Worm (Caenorhabditis elegans) whole organism, L1 larva: ENCODE measurements around the gene ccr-4.

Experiments
- C16A3.4 ChIP-seq: fragments of 150-350 bp; optimal IDR thresholded peaks from 2 replicates; lab custom pipeline; 2014; ENCODE audit warnings: missing biosample characterization, missing genetic modification characterization
- C34B4.2 ChIP-seq: sonication (generic microtip); optimal IDR thresholded peaks from 2 replicates; lab custom pipeline; 2017; ENCODE audit warnings: mild to moderate bottlenecking, missing genetic modification characterization, missing compliant biosample characterization
- Y116A8C.19 ChIP-seq: sonication (generic microtip); optimal IDR thresholded peaks from 2 replicates; lab custom pipeline; 2016; ENCODE audit warnings: missing compliant biosample characterization, missing genetic modification characterization, borderline replicate concordance
- aly-2 ChIP-seq: fragments of 150-350 bp; optimal IDR thresholded peaks from 2 replicates; lab custom pipeline; 2014; ENCODE audit warnings: missing biosample characterization, missing genetic modification characterization
- ceh-82 ChIP-seq, 3 experiments: fragments of 150-350 bp in 1 of 3; sonication (generic microtip) in 2 of 3; optimal IDR thresholded peaks; 2 replicates each; lab custom pipeline; 2014 to 2017; ENCODE audit warnings: missing biosample characterization in 3 of 3, missing genetic modification characterization in 3 of 3
- ceh-88 ChIP-seq: fragments of 200-800 bp; sonication (Bioruptor generic); IDR thresholded peaks from 2 replicates; pipeline ENCODE4 v1.3.6; 2022; ENCODE audit warnings: missing genetic modification characterization, missing compliant biosample characterization
- dpl-1 ChIP-seq, 3 experiments: fragments of 150-350 bp in 2 of 3; sonication (generic microtip) in 1 of 3; optimal IDR thresholded peaks; 2 replicates each; lab custom pipeline; 2014 to 2017; ENCODE audit warnings: missing biosample characterization in 3 of 3, missing genetic modification characterization in 3 of 3, missing genetic modification reagents in 3 of 3
- dsc-1 ChIP-seq: sonication (generic microtip); optimal IDR thresholded peaks from 2 replicates; lab custom pipeline; 2016; ENCODE audit warnings: mild to moderate bottlenecking, missing genetic modification characterization, missing compliant biosample characterization
- efl-1 ChIP-seq, 4 experiments: fragments of 150-350 bp; optimal IDR thresholded peaks in 3 of 4; peaks in 1 of 4; 1 replicate in 1 of 4; 2 replicates in 3 of 4; lab custom pipeline; 2014; ENCODE audit warnings: missing biosample characterization in 2 of 4, missing genetic modification characterization in 2 of 4, missing genetic modification reagents in 2 of 4
- egl-27 ChIP-seq, 2 experiments: fragments of 150-350 bp in 1 of 2; sonication (generic microtip); optimal IDR thresholded peaks; 3 replicates each; lab custom pipeline; 2017 to 2018; ENCODE audit warnings: missing biosample characterization in 2 of 2, missing genetic modification characterization in 2 of 2, missing genetic modification reagents in 2 of 2
- elt-2 ChIP-seq: sonication (generic microtip); optimal IDR thresholded peaks from 2 replicates; lab custom pipeline; 2016; ENCODE audit warnings: missing genetic modification characterization, mild to moderate bottlenecking, inconsistent platforms, missing compliant biosample characterization, missing genetic modification reagents
- elt-3 ChIP-seq, 6 experiments: fragments of 150-350 bp in 1 of 6; sonication (generic microtip); optimal IDR thresholded peaks; 2 replicates each; lab custom pipeline; 2017 to 2018; ENCODE audit warnings: missing biosample characterization in 6 of 6, missing genetic modification characterization in 6 of 6, inconsistent platforms in 1 of 6
- hlh-4 ChIP-seq: sonication (generic microtip); optimal IDR thresholded peaks from 2 replicates; lab custom pipeline; 2016; ENCODE audit warnings: mild to moderate bottlenecking, missing genetic modification characterization, missing compliant biosample characterization
- irx-1 ChIP-seq: sonication (generic microtip); optimal IDR thresholded peaks from 2 replicates; lab custom pipeline; 2016; ENCODE audit warnings: missing genetic modification characterization, missing compliant biosample characterization
- lin-14 ChIP-seq: fragments of 200-800 bp; sonication (Bioruptor generic); optimal IDR thresholded peaks from 2 replicates; lab custom pipeline; 2018; ENCODE audit warnings: mild to moderate bottlenecking, missing genetic modification characterization, moderate library complexity, missing compliant biosample characterization
- lin-35 ChIP-seq, 2 experiments: fragments of 150-350 bp; optimal IDR thresholded peaks; 2 replicates each; lab custom pipeline; 2014; ENCODE audit warnings: missing biosample characterization in 2 of 2, missing genetic modification characterization in 2 of 2, missing genetic modification reagents in 2 of 2
- lir-3 ChIP-seq: sonication (generic microtip); optimal IDR thresholded peaks from 2 replicates; lab custom pipeline; 2016; ENCODE audit warnings: mild to moderate bottlenecking, missing genetic modification characterization, moderate library complexity, missing compliant biosample characterization; ENCODE audit not compliant: poor library complexity
- lsy-2 ChIP-seq, 2 experiments: fragments of 150-350 bp; optimal IDR thresholded peaks; 2 replicates each; lab custom pipeline; 2014; ENCODE audit warnings: missing biosample characterization in 2 of 2, missing genetic modification characterization in 2 of 2
- mab-9 ChIP-seq: fragments of 200-800 bp; sonication (Bioruptor generic); IDR thresholded peaks from 2 replicates; pipeline ENCODE4 v1.3.6; 2022; ENCODE audit warnings: missing genetic modification reagents, missing genetic modification characterization, missing compliant biosample characterization
- mdl-1 ChIP-seq, 2 experiments: fragments of 150-350 bp; optimal IDR thresholded peaks; 2 replicates each; lab custom pipeline; 2014 to 2017; ENCODE audit warnings: missing biosample characterization in 2 of 2, missing genetic modification characterization in 2 of 2, inconsistent platforms in 1 of 2
- mef-2 ChIP-seq: fragments of 150-350 bp; optimal IDR thresholded peaks from 2 replicates; lab custom pipeline; 2014; ENCODE audit warnings: missing biosample characterization, missing genetic modification characterization
- mep-1 ChIP-seq: fragments of 150-350 bp; optimal IDR thresholded peaks from 2 replicates; lab custom pipeline; 2014; ENCODE audit warnings: missing biosample characterization, missing genetic modification characterization
- nhr-19 ChIP-seq: fragments of 200-800 bp; sonication (Bioruptor generic); conservative IDR thresholded peaks from 2 replicates; pipeline ENCODE4 v1.3.6; 2022; ENCODE audit warnings: missing genetic modification characterization, missing compliant biosample characterization
- nhr-20 ChIP-seq: sonication (generic microtip); optimal IDR thresholded peaks from 2 replicates; lab custom pipeline; 2016; ENCODE audit warnings: mild to moderate bottlenecking, missing genetic modification characterization, missing compliant biosample characterization
- nhr-47 ChIP-seq: sonication (generic microtip); optimal IDR thresholded peaks from 2 replicates; lab custom pipeline; 2016; ENCODE audit warnings: mild to moderate bottlenecking, missing genetic modification characterization, moderate library complexity, missing compliant biosample characterization
- nhr-71 ChIP-seq: sonication (generic microtip); optimal IDR thresholded peaks from 2 replicates; lab custom pipeline; 2016; ENCODE audit warnings: mild to moderate bottlenecking, missing genetic modification characterization, moderate library complexity, missing compliant biosample characterization
- nhr-77 ChIP-seq: fragments of 150-350 bp; optimal IDR thresholded peaks from 2 replicates; lab custom pipeline; 2014; ENCODE audit warnings: missing biosample characterization, missing genetic modification characterization
- nhr-84 ChIP-seq: sonication (generic microtip); optimal IDR thresholded peaks from 2 replicates; lab custom pipeline; 2017; ENCODE audit warnings: missing biosample characterization, missing genetic modification characterization
- nhr-85 ChIP-seq: sonication (generic microtip); peaks from one replicate; lab custom pipeline; 2016; ENCODE audit warnings: missing genetic modification characterization, inconsistent platforms, missing compliant biosample characterization
- nhr-90 ChIP-seq: sonication (generic microtip); optimal IDR thresholded peaks from 2 replicates; lab custom pipeline; 2016; ENCODE audit warnings: mild to moderate bottlenecking, missing genetic modification characterization, missing compliant biosample characterization; ENCODE audit not compliant: poor library complexity
- rnt-1 ChIP-seq: sonication (generic microtip); optimal IDR thresholded peaks from 2 replicates; lab custom pipeline; 2016; ENCODE audit warnings: mild to moderate bottlenecking, missing genetic modification characterization, moderate library complexity, missing compliant biosample characterization
- snu-23 ChIP-seq: sonication (generic microtip); optimal IDR thresholded peaks from 2 replicates; lab custom pipeline; 2016; ENCODE audit warnings: missing genetic modification characterization, missing compliant biosample characterization
- sptf-1 ChIP-seq: fragments of 150-350 bp; optimal IDR thresholded peaks from 2 replicates; lab custom pipeline; 2014; ENCODE audit warnings: missing biosample characterization, missing genetic modification characterization
- swsn-7 ChIP-seq: sonication (generic microtip); optimal IDR thresholded peaks from 2 replicates; lab custom pipeline; 2016; ENCODE audit warnings: missing genetic modification characterization, missing compliant biosample characterization
- tbx-2 ChIP-seq: sonication (generic microtip); optimal IDR thresholded peaks from 2 replicates; lab custom pipeline; 2016; ENCODE audit warnings: missing genetic modification characterization, missing compliant biosample characterization
- unc-30 ChIP-seq: sonication (generic microtip); optimal IDR thresholded peaks from 2 replicates; lab custom pipeline; 2017; ENCODE audit warnings: missing biosample characterization, missing genetic modification characterization
- unc-98 ChIP-seq: fragments of 200-800 bp; sonication (Bioruptor generic); IDR thresholded peaks from 2 replicates; pipeline ENCODE4 v1.3.6; 2022; ENCODE audit warnings: missing genetic modification characterization, missing compliant biosample characterization
- vab-15 ChIP-seq: sonication (generic microtip); optimal IDR thresholded peaks from 2 replicates; lab custom pipeline; 2017; ENCODE audit warnings: missing genotype, mild to moderate bottlenecking, missing genetic modification characterization, missing compliant biosample characterization
- xbp-1 ChIP-seq: sonication (generic microtip); optimal IDR thresholded peaks from 2 replicates; lab custom pipeline; 2016; ENCODE audit warnings: missing genetic modification characterization, missing compliant biosample characterization
- zag-1 ChIP-seq: fragments of 150-350 bp; optimal IDR thresholded peaks from 2 replicates; lab custom pipeline; 2014; ENCODE audit warnings: missing biosample characterization, missing genetic modification characterization
- zip-4 ChIP-seq: fragments of 200-800 bp; sonication (Bioruptor generic); optimal IDR thresholded peaks from 2 replicates; lab custom pipeline; 2018; ENCODE audit warnings: mild to moderate bottlenecking, missing genetic modification characterization, moderate library complexity, missing compliant biosample characterization
- ztf-11 ChIP-seq, 2 experiments: sonication (generic microtip); optimal IDR thresholded peaks; 2 replicates each; lab custom pipeline; 2016 to 2017; ENCODE audit warnings: missing genetic modification characterization in 2 of 2, missing biosample characterization in 1 of 2, missing compliant biosample characterization in 1 of 2

ccr-4 gene

DNA sequence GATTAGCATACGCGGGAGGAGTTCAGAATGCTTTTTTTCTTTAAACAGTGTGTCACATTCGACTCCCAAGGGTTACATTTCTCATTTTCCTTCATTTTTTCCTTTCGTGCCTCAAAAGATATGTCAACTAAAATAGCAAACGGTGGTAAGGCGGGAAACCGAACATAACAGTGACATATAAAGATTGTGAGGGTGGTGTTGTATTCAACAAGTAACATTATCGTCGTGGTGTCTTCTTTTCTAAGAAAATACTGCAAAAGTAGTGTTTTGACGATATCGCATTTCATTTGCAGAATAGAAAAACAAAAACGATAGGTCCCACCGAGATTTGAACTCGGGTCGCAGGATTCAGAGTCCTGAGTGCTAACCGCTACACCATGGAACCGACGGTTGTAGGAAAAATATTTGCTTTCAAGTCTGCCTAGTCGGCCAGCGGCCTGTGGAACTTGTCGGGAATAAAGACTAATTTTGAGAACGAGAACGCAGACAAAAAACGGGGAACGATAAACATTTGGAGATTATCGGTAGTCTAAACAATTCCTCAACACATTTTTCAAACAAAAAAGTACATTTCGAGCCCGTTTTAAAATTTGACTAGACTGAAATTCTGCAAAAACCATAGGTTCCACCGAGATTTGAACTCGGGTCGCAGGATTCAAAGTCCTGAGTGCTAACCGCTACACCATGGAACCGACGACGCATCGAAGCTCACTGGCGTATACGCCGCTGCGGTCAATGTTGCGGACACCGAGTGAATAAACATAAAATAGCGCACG lies 55.5 kb downstream of the ccr-4 start:
- no peak for TF ChIP-seq tbx-2 (tag; lab: Kevin White, UChicago)
- no peak for TF ChIP-seq unc-30
- peak; percentile 21 for TF ChIP-seq rnt-1 (tag; lab: Kevin White, UChicago)
- TF ChIP-seq lsy-2 (tag; optimal IDR thresholded peaks at IDR 0.05; lab: Kevin White, UChicago): peak in 1 of 2 experiments; percentile 24
- TF ChIP-seq hlh-4 (tag; lab: Kevin White, UChicago): no peak
- TF ChIP-seq egl-27 (tag; optimal IDR thresholded peaks at IDR 0.05; lab: Kevin White, UChicago): no peak
- TF ChIP-seq sptf-1 (tag; lab: Kevin White, UChicago): no peak
- TF ChIP-seq nhr-71: peak; percentile 13
- TF ChIP-seq nhr-19 (GFP tag; lab: Robert Waterston, UW): peak; percentile 34
- peak in 1 of 2 experiments; percentile 10 for TF ChIP-seq lin-35 (GFP tag; optimal IDR thresholded peaks at IDR 0.05; lab: Kevin White, UChicago)
- TF ChIP-seq ceh-88: no peak
- peak in 1 of 2 experiments; percentile 10 for TF ChIP-seq efl-1 (optimal IDR thresholded peaks at IDR 0.05; lab: Kevin White, UChicago)
- peak in 1 of 2 experiments; percentile 87 for TF ChIP-seq efl-1 (GFP tag; optimal IDR thresholded peaks at IDR 0.05 in 1 of 2; lab: Kevin White, UChicago)
- TF ChIP-seq nhr-84 (tag; lab: Kevin White, UChicago): no peak
- no peak for TF ChIP-seq ceh-82 (tag; optimal IDR thresholded peaks at IDR 0.05; lab: Kevin White, UChicago)

DNA sequence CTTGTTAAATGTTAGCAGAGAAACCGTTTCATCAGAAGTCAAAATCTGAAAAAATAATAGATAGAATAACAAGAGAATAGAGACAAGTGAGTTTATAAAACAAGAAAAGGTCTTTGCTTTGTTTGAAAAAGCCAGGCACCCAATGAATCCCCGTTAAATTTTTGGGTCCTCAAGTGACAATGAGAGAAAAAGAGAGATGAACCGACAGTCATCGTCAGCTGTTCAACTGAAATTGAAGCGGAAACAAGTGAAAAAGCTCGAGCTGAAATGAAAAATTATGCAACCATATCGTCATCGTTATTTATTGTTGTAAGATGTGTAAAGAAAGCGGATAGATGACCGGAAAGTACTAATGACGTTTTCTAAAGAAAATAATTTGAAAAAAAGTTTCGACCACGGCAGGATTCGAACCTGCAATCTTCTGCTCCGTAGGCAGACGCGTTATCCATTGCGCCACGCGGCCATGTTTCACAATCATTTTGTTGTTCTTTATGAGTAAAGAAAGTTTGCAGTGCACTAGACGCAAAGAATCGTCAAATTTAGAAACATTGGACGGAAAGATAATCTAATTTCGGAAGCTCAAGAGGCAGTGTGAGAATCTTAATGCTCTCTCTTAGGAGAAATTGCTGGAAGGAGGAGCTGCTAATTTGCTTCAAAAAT lies 56.3 kb downstream of the ccr-4 start, which contains the start of gene F08G5.3:
Gene F08G5.3 (minus strand): TSS at position 51 of the 660 bp plus-strand sequence.
- TF ChIP-seq nhr-20 (tag; lab: Kevin White, UChicago): peak; percentile 50
- peak; percentile 22; the same call in 1 of the 2 replicates for TF ChIP-seq nhr-19 (GFP tag; lab: Robert Waterston, UW)
- TF ChIP-seq snu-23: peak; percentile 62
- peak in 2 of 3 experiments; percentile 16 to 27 for TF ChIP-seq dpl-1 (GFP tag; optimal IDR thresholded peaks at IDR 0.05; lab: Kevin White, UChicago)
- TF ChIP-seq Y116A8C.19 (tag; lab: Kevin White, UChicago): no peak
- peak in 1 of 2 experiments; percentile 43 for TF ChIP-seq efl-1 (optimal IDR thresholded peaks at IDR 0.05; lab: Kevin White, UChicago)
- TF ChIP-seq efl-1 (GFP tag; optimal IDR thresholded peaks at IDR 0.05 in 1 of 2; lab: Kevin White, UChicago): peak; percentile 17 to 92
- peak; percentile 27 for TF ChIP-seq lir-3 (tag; lab: Kevin White, UChicago)
- TF ChIP-seq zip-4: peak; percentile 18
- TF ChIP-seq lsy-2 (tag; optimal IDR thresholded peaks at IDR 0.05; lab: Kevin White, UChicago): peak; percentile 30 to 62
- TF ChIP-seq mep-1: peak; percentile 21
- TF ChIP-seq ztf-11 (tag; optimal IDR thresholded peaks at IDR 0.05; lab: Kevin White, UChicago): no peak
- no peak for TF ChIP-seq vab-15 (tag; lab: Kevin White, UChicago)
- peak; percentile 41 for TF ChIP-seq C16A3.4 (tag; lab: Kevin White, UChicago)
- TF ChIP-seq nhr-71: peak; percentile 65
- no peak for TF ChIP-seq irx-1 (tag; lab: Kevin White, UChicago)
- TF ChIP-seq mdl-1 (tag; optimal IDR thresholded peaks at IDR 0.05; lab: Kevin White, UChicago): peak in 1 of 2 experiments; percentile 40
- no peak for TF ChIP-seq ceh-88
- TF ChIP-seq elt-3 (tag; optimal IDR thresholded peaks at IDR 0.05; lab: Kevin White, UChicago): peak in 1 of 6 experiments; percentile 43
- TF ChIP-seq dsc-1 (tag; lab: Kevin White, UChicago): peak; percentile 56
- TF ChIP-seq nhr-47: peak; percentile 49
- no peak for TF ChIP-seq aly-2
- TF ChIP-seq tbx-2 (tag; lab: Kevin White, UChicago): peak; percentile 29
- peak; percentile 25 to 69 for TF ChIP-seq lin-35 (GFP tag; optimal IDR thresholded peaks at IDR 0.05; lab: Kevin White, UChicago)
- peak; percentile 34 for TF ChIP-seq swsn-7 (tag; lab: Kevin White, UChicago)
- peak; percentile 30 for TF ChIP-seq elt-2
- TF ChIP-seq unc-98 (GFP tag; lab: Robert Waterston, UW): 0 out of 2 replicates have a peak, but pooled peaks have one; percentile 7
- TF ChIP-seq ceh-82 (tag; optimal IDR thresholded peaks at IDR 0.05; lab: Kevin White, UChicago): peak in 1 of 3 experiments; percentile 8
- peak; percentile 28 for TF ChIP-seq nhr-77
- TF ChIP-seq C34B4.2 (tag; lab: Kevin White, UChicago): no peak
- peak; percentile 62 for TF ChIP-seq lin-14 (GFP tag; lab: Kevin White, UChicago)
- TF ChIP-seq mef-2 (tag; lab: Kevin White, UChicago): peak; percentile 4
- peak; percentile 57 for TF ChIP-seq nhr-90 (tag; lab: Kevin White, UChicago)
- TF ChIP-seq mab-9: no peak
- TF ChIP-seq xbp-1 (tag; lab: Kevin White, UChicago): peak; percentile 24
- TF ChIP-seq rnt-1 (tag; lab: Kevin White, UChicago): peak; percentile 4
- no peak for TF ChIP-seq zag-1 (tag; lab: Kevin White, UChicago)
- peak; percentile 72 for TF ChIP-seq nhr-85 (tag; lab: Kevin White, UChicago)
